Worm (Caenorhabditis elegans) whole organism, L4 larva: ENCODE results near the gene Y77E11A.12.

Experiments
- R02D3.7 ChIP-seq: fragments of 150-350 bp; sonication (generic microtip); optimal IDR thresholded peaks from 3 replicates; lab custom pipeline; 2014; ENCODE audit warnings: missing biosample characterization, missing genetic modification characterization
- T26A8.4 ChIP-seq: fragments of 200-800 bp; sonication (Bioruptor generic); IDR thresholded peaks from 2 replicates; pipeline ENCODE4 v1.3.6; 2022; ENCODE audit warnings: missing genetic modification characterization, missing compliant biosample characterization
- Y5F2A.4 ChIP-seq: fragments of 200-800 bp; sonication (Bioruptor generic); optimal IDR thresholded peaks from 2 replicates; lab custom pipeline; 2018; ENCODE audit warnings: mild to moderate bottlenecking, missing genetic modification characterization, missing compliant biosample characterization
- Y75B8A.6 ChIP-seq: fragments of 200-800 bp; sonication (Bioruptor generic); IDR thresholded peaks from 2 replicates; pipeline ENCODE4 v1.3.6; 2022; ENCODE audit warnings: missing genetic modification reagents, missing genetic modification characterization, missing compliant biosample characterization
- aha-1 ChIP-seq: fragments of 150-350 bp; peaks from one replicate; lab custom pipeline; 2014; ENCODE audit warnings: missing biosample characterization, missing genetic modification characterization
- ama-1 ChIP-seq: fragments of 150-350 bp; optimal IDR thresholded peaks from 2 replicates; lab custom pipeline; 2014; ENCODE audit warnings: inconsistent platforms, mixed read lengths
- ceh-32 ChIP-seq: sonication (generic microtip); optimal IDR thresholded peaks from 2 replicates; lab custom pipeline; 2016; ENCODE audit warnings: mild to moderate bottlenecking, missing genetic modification characterization, missing compliant biosample characterization; ENCODE audit not compliant: poor library complexity
- daf-8 ChIP-seq: fragments of 200-800 bp; sonication (Bioruptor generic); IDR thresholded peaks from 2 replicates; pipeline ENCODE4 v1.3.6; 2022; ENCODE audit warnings: missing genetic modification characterization, missing compliant biosample characterization
- dpl-1 ChIP-seq: fragments of 150-350 bp; optimal IDR thresholded peaks from 2 replicates; lab custom pipeline; 2014; ENCODE audit warnings: missing biosample characterization, missing genetic modification reagents, missing genetic modification characterization
- duxl-1 ChIP-seq: sonication (generic microtip); optimal IDR thresholded peaks from 2 replicates; lab custom pipeline; 2016; ENCODE audit warnings: mild to moderate bottlenecking, missing genetic modification characterization, moderate library complexity, missing compliant biosample characterization; ENCODE audit not compliant: poor library complexity
- egl-43 ChIP-seq: fragments of 200-800 bp; sonication (Bioruptor generic); IDR thresholded peaks from 2 replicates; pipeline ENCODE4 v1.3.6; 2022; ENCODE audit warnings: missing genetic modification reagents, missing genetic modification characterization, missing compliant biosample characterization
- hlh-30 ChIP-seq: sonication (generic microtip); optimal IDR thresholded peaks from 2 replicates; lab custom pipeline; 2017; ENCODE audit warnings: antibody characterized with exemption, mild to moderate bottlenecking, missing genetic modification characterization, missing compliant biosample characterization; ENCODE audit not compliant: insufficient read depth
- lin-39 ChIP-seq: fragments of 150-350 bp; optimal IDR thresholded peaks from 2 replicates; lab custom pipeline; 2014; ENCODE audit warnings: missing biosample characterization, missing genetic modification reagents, missing genetic modification characterization
- madf-5 ChIP-seq, 2 experiments: fragments of 200-800 bp; sonication (Bioruptor generic); IDR thresholded peaks; 2 replicates each; pipeline ENCODE4 v1.3.6; 2022; ENCODE audit warnings: missing compliant biosample characterization in 2 of 2, missing genetic modification characterization in 2 of 2
- mes-2 ChIP-seq: sonication (generic microtip); optimal IDR thresholded peaks from 2 replicates; lab custom pipeline; 2016; ENCODE audit warnings: missing genotype, mild to moderate bottlenecking, missing genetic modification characterization, missing compliant biosample characterization; ENCODE audit not compliant: poor library complexity, severe bottlenecking
- mxl-3 ChIP-seq: fragments of 200-800 bp; sonication (Bioruptor generic); optimal IDR thresholded peaks from 2 replicates; lab custom pipeline; 2018; ENCODE audit warnings: mild to moderate bottlenecking, missing genetic modification characterization, missing compliant biosample characterization
- nhr-102 ChIP-seq: sonication (generic microtip); optimal IDR thresholded peaks from 2 replicates; lab custom pipeline; 2016; ENCODE audit warnings: mild to moderate bottlenecking, missing genetic modification characterization, moderate library complexity, missing compliant biosample characterization
- nhr-11 ChIP-seq: fragments of 150-350 bp; optimal IDR thresholded peaks from 2 replicates; lab custom pipeline; 2014; ENCODE audit warnings: missing biosample characterization, missing genetic modification characterization
- nhr-41 ChIP-seq: fragments of 200-800 bp; sonication (Bioruptor generic); IDR thresholded peaks from 2 replicates; pipeline ENCODE4 v1.3.6; 2022; ENCODE audit warnings: missing genetic modification reagents, missing genetic modification characterization, missing compliant biosample characterization
- nhr-76 ChIP-seq: fragments of 150-350 bp; optimal IDR thresholded peaks from 2 replicates; lab custom pipeline; 2014; ENCODE audit warnings: missing biosample characterization, missing genetic modification characterization
- php-3 ChIP-seq: fragments of 200-800 bp; sonication (Bioruptor generic); IDR thresholded peaks from 2 replicates; pipeline ENCODE4 v1.3.6; 2022; ENCODE audit warnings: missing genetic modification reagents, missing genetic modification characterization, missing compliant biosample characterization
- set-16 ChIP-seq: fragments of 200-800 bp; sonication (Bioruptor generic); IDR thresholded peaks from 2 replicates; pipeline ENCODE4 v1.3.6; 2022; ENCODE audit warnings: missing genetic modification reagents, missing genetic modification characterization, missing compliant biosample characterization
- spr-1 ChIP-seq: sonication (generic microtip); optimal IDR thresholded peaks from 2 replicates; lab custom pipeline; 2016; ENCODE audit warnings: mild to moderate bottlenecking, missing genetic modification characterization, missing compliant biosample characterization
- unc-130 ChIP-seq: sonication (generic microtip); optimal IDR thresholded peaks from 2 replicates; lab custom pipeline; 2016; ENCODE audit warnings: missing genetic modification reagents, missing genetic modification characterization, missing compliant biosample characterization
- unc-62 ChIP-seq, 3 experiments: fragments of 150-350 bp in 1 of 3; sonication (generic microtip); optimal IDR thresholded peaks in 2 of 3; peaks in 1 of 3; 1 replicate in 1 of 3; 2 replicates in 2 of 3; lab custom pipeline; 2014 to 2017; ENCODE audit warnings: missing biosample characterization in 3 of 3, missing genetic modification characterization in 3 of 3, missing genetic modification reagents in 3 of 3, missing genotype in 1 of 3
- zfp-3 ChIP-seq: fragments of 200-800 bp; sonication (Bioruptor generic); conservative IDR thresholded peaks from 2 replicates; pipeline ENCODE4 v1.3.6; 2022; ENCODE audit warnings: missing genetic modification reagents, missing genetic modification characterization, missing compliant biosample characterization
- zip-11 ChIP-seq: fragments of 200-800 bp; sonication (Bioruptor generic); IDR thresholded peaks from 2 replicates; pipeline ENCODE4 v1.3.6; 2022; ENCODE audit warnings: missing genetic modification characterization, missing compliant biosample characterization
- ztf-7 ChIP-seq: fragments of 150-350 bp; optimal IDR thresholded peaks from 2 replicates; lab custom pipeline; 2014; ENCODE audit warnings: missing biosample characterization, missing genetic modification characterization

The Y77E11A.12 gene

DNA sequence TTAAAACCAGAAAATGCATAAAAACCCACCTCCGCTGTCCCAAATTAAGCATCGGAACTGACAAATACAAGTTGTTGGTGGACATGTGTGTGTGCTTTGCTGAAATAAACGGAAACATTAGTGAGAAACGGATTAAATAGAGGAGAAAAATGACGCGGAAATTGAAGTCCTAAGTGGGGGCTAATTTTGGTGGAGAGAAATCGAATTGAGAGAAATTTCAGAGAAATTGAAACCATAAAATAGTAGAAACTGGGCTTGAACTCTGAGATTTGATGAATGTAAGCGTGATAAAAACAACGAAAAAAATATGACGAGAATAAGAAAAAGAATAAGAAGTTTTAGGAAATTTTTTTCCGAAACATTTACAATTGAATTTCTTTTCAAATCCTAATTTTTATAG lies at the start of gene Y77E11A.12:
Y77E11A.12 (minus strand) TSS at position 101 of the 400 bp plus-strand sequence.
- TF ChIP-seq nhr-102 (tag; lab: Kevin White, UChicago) (no peak), aha-1 (tag; lab: Kevin White, UChicago) (peak; percentile 9)

DNA sequence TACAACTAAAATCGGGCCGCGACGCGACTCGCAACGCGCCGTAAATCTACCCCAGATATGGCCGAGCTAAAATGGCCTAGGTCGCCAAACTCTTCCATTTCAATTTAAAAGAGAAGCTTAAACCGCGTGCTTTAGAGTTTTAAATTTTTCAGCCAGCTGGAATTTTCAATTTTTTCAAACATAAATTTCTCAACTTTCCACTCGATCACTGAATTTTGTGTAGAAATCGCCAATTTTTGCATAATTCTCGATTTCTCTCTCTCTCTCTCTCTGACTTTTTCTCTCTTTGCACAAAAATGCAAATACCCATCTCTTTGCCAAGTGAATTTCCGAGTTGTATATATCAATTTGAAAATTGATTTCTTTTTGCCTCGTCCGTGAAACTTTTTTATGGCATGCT lies 48.5 kb upstream of the Y77E11A.12 start, which contains the start of gene K03H6.1:
K03H6.1 (plus strand) TSS at position 301 of the 400 bp plus-strand sequence.
- TF ChIP-seq mxl-3 (GFP tag; lab: Kevin White, UChicago) (no peak), unc-62 (GFP tag; optimal IDR thresholded peaks at IDR 0.05 in 1 of 2; lab: Kevin White, UChicago) (peak in 1 of 2 experiments; percentile 53), unc-62 (tag; optimal IDR thresholded peaks at IDR 0.05; lab: Kevin White, UChicago) (no peak), Y5F2A.4 (GFP tag; lab: Kevin White, UChicago) (no peak)

DNA sequence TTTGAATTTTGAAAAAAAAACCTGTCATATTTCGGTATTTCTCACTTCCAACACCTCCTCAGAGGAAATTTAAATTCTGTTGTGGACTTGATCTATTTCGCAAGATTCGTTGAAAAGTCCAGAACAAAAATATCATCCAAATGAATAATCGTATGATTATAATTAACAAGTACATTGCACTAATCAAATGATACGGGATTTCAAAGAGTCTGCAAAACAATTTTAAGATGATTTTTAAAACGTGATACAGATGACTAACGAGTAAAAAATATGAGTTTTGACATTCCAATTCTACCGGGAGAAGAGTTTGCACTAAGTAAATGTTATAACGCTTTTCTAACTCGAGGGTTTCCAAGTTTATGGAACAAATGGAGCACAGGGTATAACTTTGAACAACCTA lies 47.4 kb upstream of the Y77E11A.12 start:
- TF ChIP-seq nhr-11 = no peak
- TF ChIP-seq daf-8 (GFP tag; lab: Robert Waterston, UW) = no peak
- no peak for TF ChIP-seq Y75B8A.6 (GFP tag; lab: Robert Waterston, UW)
- no peak for TF ChIP-seq spr-1 (tag; lab: Kevin White, UChicago)
- TF ChIP-seq mes-2 = no peak

DNA sequence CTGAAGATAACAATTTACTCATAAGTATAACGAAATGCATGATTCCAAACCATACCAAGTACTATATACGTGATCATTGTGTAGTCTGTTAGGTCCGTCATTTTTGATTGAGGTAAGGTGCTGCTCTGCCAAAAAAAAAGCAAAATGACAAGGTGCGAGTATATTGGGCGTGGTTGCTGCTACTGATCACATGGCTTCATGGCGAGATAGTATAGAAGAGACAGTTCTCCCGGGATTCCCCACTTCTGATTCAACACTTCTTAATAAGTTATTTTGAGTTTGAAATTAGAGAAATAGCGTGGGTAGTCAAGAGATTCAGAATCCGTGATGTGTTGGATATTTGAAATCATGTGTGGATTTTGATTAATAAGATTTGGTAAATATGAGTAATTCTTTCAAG lies 46.3 kb upstream of the Y77E11A.12 start, which contains the start of gene K03H6.4:
K03H6.4 (minus strand) TSS at position 101 of the 400 bp plus-strand sequence.
- TF ChIP-seq ztf-7 (tag; lab: Kevin White, UChicago) (no peak), unc-62 (GFP tag; optimal IDR thresholded peaks at IDR 0.05 in 1 of 2; lab: Kevin White, UChicago) (peak in 1 of 2 experiments; percentile 90), unc-62 (tag; optimal IDR thresholded peaks at IDR 0.05; lab: Kevin White, UChicago) (no peak)

DNA sequence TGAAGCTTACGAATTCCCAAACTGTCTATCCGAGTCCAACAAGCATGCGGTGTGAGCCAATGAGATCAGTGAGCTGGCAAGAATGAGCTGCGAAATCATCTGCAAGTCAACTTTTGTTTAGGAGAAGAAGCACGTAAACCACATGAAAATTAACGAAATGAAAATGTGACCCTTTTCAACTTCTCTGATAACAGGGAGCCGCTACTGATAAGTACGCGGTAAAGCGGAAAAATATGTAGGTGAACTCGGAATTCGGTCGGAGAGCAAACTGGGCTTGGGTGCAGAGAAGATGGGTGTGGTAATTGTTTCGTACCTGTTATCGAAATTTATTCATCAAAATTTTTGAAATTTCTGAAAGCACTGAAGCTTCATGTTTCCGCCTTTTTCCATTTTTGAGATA lies 41.6 kb upstream of the Y77E11A.12 start, which contains the start of gene clec-172:
clec-172 (minus strand) TSS at position 101 of the 400 bp plus-strand sequence.
- TF ChIP-seq nhr-41 (GFP tag; lab: Robert Waterston, UW) = no peak
- no peak for TF ChIP-seq nhr-11
- no peak for TF ChIP-seq nhr-76
- no peak for TF ChIP-seq php-3 (GFP tag; lab: Robert Waterston, UW)
- no peak for TF ChIP-seq unc-130 (GFP tag; lab: Kevin White, UChicago)
- peak; percentile 4 for TF ChIP-seq mxl-3 (GFP tag; lab: Kevin White, UChicago)
- no peak for TF ChIP-seq lin-39 (tag; lab: Kevin White, UChicago)
- no peak for TF ChIP-seq ceh-32 (tag; lab: Kevin White, UChicago)
- no peak for TF ChIP-seq ama-1 (lab: Kevin White, UChicago)
- no peak for TF ChIP-seq aha-1 (tag; lab: Kevin White, UChicago)
- no peak for TF ChIP-seq zip-11 (GFP tag; lab: Robert Waterston, UW)
- no peak for TF ChIP-seq R02D3.7 (tag; lab: Kevin White, UChicago)
- no peak for TF ChIP-seq hlh-30 (tag; lab: Kevin White, UChicago)
- TF ChIP-seq unc-62 (GFP tag; optimal IDR thresholded peaks at IDR 0.05 in 1 of 2; lab: Kevin White, UChicago) = peak in 1 of 2 experiments; percentile 24
- TF ChIP-seq unc-62 (tag; optimal IDR thresholded peaks at IDR 0.05; lab: Kevin White, UChicago) = no peak
- no peak for TF ChIP-seq zfp-3
- no peak for TF ChIP-seq duxl-1 (tag; lab: Kevin White, UChicago)
- TF ChIP-seq T26A8.4 (GFP tag; lab: Robert Waterston, UW) = no peak
- TF ChIP-seq mes-2 = no peak
- TF ChIP-seq, all 104 proteins: peak for 2

DNA sequence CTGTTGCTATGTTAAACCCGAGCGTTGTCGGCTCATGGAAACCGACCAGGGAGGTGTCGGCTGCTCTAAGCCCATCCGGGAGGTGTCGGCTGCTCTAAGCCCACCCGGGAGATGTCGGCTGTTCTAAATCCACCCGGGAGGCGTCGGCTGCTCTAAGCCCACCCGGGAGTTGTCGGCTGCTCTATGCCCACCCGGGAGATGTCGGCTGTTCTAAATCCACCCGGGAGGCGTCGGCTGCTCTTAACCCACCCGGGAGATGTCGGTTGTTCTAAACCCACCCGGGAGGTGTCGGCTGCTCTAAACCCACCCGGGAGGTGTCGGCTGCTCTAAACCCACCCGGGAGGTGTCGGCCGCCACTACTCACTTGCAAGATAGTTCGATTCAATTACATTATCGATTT lies 41.0 kb upstream of the Y77E11A.12 start:
- TF ChIP-seq set-16 (GFP tag; lab: Robert Waterston, UW) (peak; percentile 96), dpl-1 (GFP tag; lab: Kevin White, UChicago) (no peak), madf-5 (GFP tag; IDR thresholded peaks at IDR 0.05; lab: Robert Waterston, UW) (no peak), egl-43 (GFP tag; lab: Robert Waterston, UW) (peak; percentile 5; the same call in 1 of the 2 replicates)
- TF ChIP-seq, all 104 proteins: peak for 2
